Fruit fly (Drosophila melanogaster): ENCODE data around the gene CG32939.

DNA sequence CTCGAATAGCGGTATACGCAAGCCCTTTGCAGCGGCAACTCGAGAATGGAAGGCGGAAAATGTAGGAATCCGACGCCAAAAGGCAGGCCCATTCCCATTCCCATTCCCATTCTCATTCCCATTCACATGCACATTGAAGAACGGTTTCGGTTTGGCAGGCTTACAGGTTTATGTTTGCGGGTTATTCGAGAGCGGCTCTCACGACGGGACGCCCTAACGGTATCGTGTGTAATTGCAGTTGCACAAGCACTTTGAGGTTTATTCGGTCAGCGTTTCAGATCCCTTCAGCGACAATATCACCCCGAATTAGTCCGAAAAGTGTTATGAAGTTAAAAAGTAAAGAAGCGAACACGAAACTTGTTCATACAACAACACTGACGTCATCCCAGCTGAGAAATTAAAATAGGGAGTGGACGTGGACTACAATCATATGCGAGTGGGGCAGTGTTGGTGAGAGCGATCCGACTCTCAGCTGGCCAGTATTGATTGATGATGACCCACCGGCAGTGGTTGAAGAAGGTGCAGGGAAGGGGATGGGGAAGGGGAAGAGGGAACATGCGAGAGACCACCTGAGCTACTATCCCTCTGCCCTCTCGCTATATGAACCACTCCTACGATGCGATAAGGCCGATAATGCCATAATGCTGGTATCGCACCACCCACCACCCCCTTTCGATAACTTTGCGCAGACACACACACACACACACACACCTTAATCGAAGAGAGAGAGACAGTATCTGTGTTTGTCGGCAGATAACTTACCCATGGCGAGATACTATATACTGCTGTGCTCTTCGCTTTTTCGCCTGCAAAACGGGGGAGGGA, 11.5 kb downstream of the CG32939 start:
- TF ChIP-seq D1 (tag; optimal IDR thresholded peaks at IDR 0.05) = no peak
- TF ChIP-seq CG14655 (GFP tag; optimal IDR thresholded peaks at IDR 0.05) = no peak
- TF ChIP-seq CG32121 (GFP tag; IDR thresholded peaks at IDR 0.05) = no peak
- no peak for TF ChIP-seq gl (tag; optimal IDR thresholded peaks at IDR 0.05)
- TF ChIP-seq Pif1B (GFP tag; optimal IDR thresholded peaks at IDR 0.05) = no peak
